Worm (Caenorhabditis elegans): ENCODE results near the gene sri-18.

sri-18 gene

DNA sequence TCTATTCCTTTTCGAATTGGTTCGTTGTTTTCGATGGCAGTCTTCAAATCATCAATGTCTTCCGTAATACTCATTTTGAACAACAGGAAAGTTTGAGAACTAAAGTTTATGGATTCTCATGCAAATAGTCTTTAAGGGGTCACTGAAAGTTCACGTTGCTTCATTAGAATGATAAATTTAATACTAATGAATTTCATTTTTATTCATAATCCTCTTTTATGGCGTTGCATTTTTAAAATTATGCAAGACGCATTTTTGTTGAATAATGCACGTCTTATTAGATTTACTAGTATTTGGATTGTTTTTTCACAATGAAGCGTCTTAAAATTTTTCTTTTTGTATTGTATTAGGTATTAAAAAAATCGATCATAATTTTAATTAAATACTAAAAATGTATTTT is 17.3 kb downstream of the sri-18 start, which contains the start of gene C12D8.9:
Gene C12D8.9, minus strand, starts transcription at position 101 of the 400 bp plus-strand sequence.
- TF ChIP-seq lin-15B (tag; optimal IDR thresholded peaks at IDR 0.05): no peak
- no peak for TF ChIP-seq ZK546.5 (tag; optimal IDR thresholded peaks at IDR 0.05)
- TF ChIP-seq nhr-25 (tag; optimal IDR thresholded peaks at IDR 0.05): no peak
- TF ChIP-seq fkh-2 (tag; optimal IDR thresholded peaks at IDR 0.05): no peak

DNA sequence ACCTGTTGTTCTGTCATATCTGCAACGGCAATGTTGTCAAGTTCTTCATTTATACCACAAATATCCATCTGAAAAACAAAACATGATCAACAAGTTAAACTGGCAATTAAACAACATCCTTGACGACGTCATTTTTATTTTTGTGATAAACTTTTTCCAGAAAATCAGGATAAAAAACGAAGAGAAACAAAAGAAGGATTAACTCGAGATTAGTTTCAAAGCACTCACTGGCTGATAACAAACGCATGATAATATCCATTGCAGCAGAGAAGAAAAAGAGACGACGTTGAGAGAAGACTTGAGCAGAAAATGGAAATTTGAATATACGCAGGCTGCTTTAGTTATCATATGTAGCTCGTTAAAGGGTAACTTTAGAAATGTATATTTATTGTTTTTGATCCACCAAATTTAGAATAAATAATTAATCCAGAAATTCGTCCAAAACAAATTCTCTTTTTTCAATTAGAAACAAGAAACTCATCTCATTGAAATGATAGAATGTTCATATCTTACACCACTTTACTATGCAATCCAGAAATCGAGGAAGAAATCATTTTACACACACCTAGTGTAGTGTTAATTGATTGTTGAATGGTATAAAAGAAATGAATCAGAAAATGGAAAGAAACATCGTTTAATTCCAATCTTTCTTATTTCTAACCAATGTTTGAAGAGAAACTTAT is 19.1 kb downstream of the sri-18 start, which contains the start of the genes C12D8.21 and col-148:
Gene C12D8.21, minus strand, starts transcription at position 68 of the 683 bp plus-strand sequence.
Gene col-148, plus strand, starts transcription at position 633 of the 683 bp plus-strand sequence.
- TF ChIP-seq nhr-76 (tag; optimal IDR thresholded peaks at IDR 0.05): no peak
- no peak for TF ChIP-seq aly-2 (tag; optimal IDR thresholded peaks at IDR 0.05)
- TF ChIP-seq ZK546.5 (tag; optimal IDR thresholded peaks at IDR 0.05): no peak
- no peak for TF ChIP-seq skn-1 (tag; optimal IDR thresholded peaks at IDR 0.05)
- TF ChIP-seq ceh-28 (tag; optimal IDR thresholded peaks at IDR 0.05): no peak
- no peak for TF ChIP-seq eor-1 (tag; optimal IDR thresholded peaks at IDR 0.05)
- no peak for TF ChIP-seq lsy-12 (tag; optimal IDR thresholded peaks at IDR 0.05)
- no peak for TF ChIP-seq nhr-67 (tag; optimal IDR thresholded peaks at IDR 0.05)
- no peak for TF ChIP-seq unc-62 (GFP tag; optimal IDR thresholded peaks at IDR 0.05)
- no peak for TF ChIP-seq nhr-12 (tag; optimal IDR thresholded peaks at IDR 0.05)
- no peak for TF ChIP-seq nhr-237 (tag; optimal IDR thresholded peaks at IDR 0.05)
- no peak for TF ChIP-seq sea-2 (GFP tag; optimal IDR thresholded peaks at IDR 0.05)
- TF ChIP-seq nhr-77 (tag; optimal IDR thresholded peaks at IDR 0.05): no peak
- TF ChIP-seq R02D3.7 (tag; optimal IDR thresholded peaks at IDR 0.05): no peak
- TF ChIP-seq fkh-2 (tag; optimal IDR thresholded peaks at IDR 0.05): no peak
- no peak for TF ChIP-seq nfya-1 (tag; optimal IDR thresholded peaks at IDR 0.05; ENCODE audit: insufficient read depth)
- TF ChIP-seq pha-4 (tag; optimal IDR thresholded peaks at IDR 0.05): no peak
- no peak for TF ChIP-seq egl-5 (tag; optimal IDR thresholded peaks at IDR 0.05)
- no peak for TF ChIP-seq mdl-1 (tag; optimal IDR thresholded peaks at IDR 0.05)

DNA sequence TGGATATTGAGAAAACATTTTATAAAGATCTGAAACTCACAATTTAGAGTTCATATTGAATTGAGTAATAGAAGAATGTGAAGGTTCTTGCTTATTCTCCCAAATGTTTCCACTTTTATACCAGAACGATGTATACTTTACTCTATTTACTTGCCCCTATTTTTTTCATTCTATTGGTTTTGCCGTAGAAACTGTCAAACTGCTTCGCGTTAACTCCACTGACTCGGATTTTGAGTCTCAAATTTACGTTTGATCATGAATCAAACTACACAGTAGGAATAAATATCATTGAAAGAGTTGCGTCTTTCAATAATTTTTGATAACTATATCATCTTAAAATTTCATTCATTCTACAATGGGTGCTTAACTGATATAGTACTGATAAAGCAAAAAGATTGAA is 20.5 kb downstream of the sri-18 start, which contains the start of gene fipr-8:
Gene fipr-8, minus strand, starts transcription at position 101 of the 400 bp plus-strand sequence.
- TF ChIP-seq pha-4 (tag; optimal IDR thresholded peaks at IDR 0.05) (no peak), hmg-11 (tag; optimal IDR thresholded peaks at IDR 0.05) (no peak), nhr-77 (tag; optimal IDR thresholded peaks at IDR 0.05) (no peak), daf-12 (tag; optimal IDR thresholded peaks at IDR 0.05) (no peak), nhr-43 (tag; optimal IDR thresholded peaks at IDR 0.05; ENCODE audit: poor library complexity, severe bottlenecking) (no peak), lsy-12 (tag; optimal IDR thresholded peaks at IDR 0.05) (no peak), nfya-1 (tag; optimal IDR thresholded peaks at IDR 0.05; ENCODE audit: insufficient read depth) (no peak), ztf-11 (tag; optimal IDR thresholded peaks at IDR 0.05) (no peak)

DNA sequence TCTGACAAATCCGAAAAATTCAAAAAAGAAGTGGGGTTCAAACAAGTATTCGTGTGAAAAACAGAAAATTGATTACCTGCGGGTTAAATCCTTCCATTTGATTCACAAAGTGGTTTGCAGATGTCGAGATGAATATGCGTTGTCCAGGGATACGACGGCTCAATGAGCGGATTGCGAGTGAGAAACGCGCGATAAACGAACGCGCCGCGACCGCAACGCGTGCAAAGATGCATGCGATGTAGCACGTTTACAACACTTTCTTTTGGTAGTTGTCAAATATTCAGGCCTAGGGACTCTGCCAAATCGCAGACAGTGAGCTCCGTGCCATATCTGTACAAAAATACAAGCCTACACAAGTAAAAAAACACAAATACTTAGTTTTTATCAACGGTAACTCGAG is 21.7 kb downstream of the sri-18 start, which contains the start of gene fubl-1:
Gene fubl-1, minus strand, starts transcription at position 202 of the 400 bp plus-strand sequence.
- TF ChIP-seq hmg-11 (tag; optimal IDR thresholded peaks at IDR 0.05): peak; percentile 9
- peak; percentile 73 for TF ChIP-seq lin-15B (tag; optimal IDR thresholded peaks at IDR 0.05)
- TF ChIP-seq elt-2 (tag; optimal IDR thresholded peaks at IDR 0.05): peak; percentile 2
- TF ChIP-seq aly-2 (tag; optimal IDR thresholded peaks at IDR 0.05): no peak
- TF ChIP-seq lin-39 (tag; optimal IDR thresholded peaks at IDR 0.05): peak; percentile 61
- no peak for TF ChIP-seq nhr-237 (tag; optimal IDR thresholded peaks at IDR 0.05)
- TF ChIP-seq nfya-1 (tag; optimal IDR thresholded peaks at IDR 0.05; ENCODE audit: insufficient read depth): peak; percentile 50
- peak; percentile 6 for TF ChIP-seq pha-4 (tag; optimal IDR thresholded peaks at IDR 0.05)
- TF ChIP-seq ama-1 (optimal IDR thresholded peaks at IDR 0.05): peak; percentile 39

DNA sequence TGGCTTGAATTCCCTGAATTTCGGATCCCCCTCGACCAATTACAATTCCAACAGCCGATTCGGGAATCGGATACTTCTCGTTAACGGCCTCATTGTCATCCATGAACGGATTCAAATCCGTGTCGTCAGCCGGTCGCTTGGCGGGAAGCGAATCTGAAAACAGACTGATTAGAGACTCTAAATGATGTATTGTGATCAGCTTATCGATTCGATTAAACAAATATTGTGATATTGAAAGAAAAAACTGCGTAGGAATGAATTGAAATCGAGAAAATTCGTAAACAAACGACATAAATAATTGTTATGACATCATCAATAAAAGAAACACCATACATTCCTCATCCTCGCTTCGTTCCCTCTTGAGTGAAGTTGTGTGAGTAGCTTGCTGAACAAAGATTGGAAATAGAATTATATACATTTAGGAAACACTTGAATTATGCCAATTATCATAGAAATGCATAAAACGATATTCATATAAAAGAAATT is 22.4 kb downstream of the sri-18 start:
- TF ChIP-seq ztf-4 (tag; optimal IDR thresholded peaks at IDR 0.05) (no peak), ama-1 (optimal IDR thresholded peaks at IDR 0.05) (peak; percentile 6)

DNA sequence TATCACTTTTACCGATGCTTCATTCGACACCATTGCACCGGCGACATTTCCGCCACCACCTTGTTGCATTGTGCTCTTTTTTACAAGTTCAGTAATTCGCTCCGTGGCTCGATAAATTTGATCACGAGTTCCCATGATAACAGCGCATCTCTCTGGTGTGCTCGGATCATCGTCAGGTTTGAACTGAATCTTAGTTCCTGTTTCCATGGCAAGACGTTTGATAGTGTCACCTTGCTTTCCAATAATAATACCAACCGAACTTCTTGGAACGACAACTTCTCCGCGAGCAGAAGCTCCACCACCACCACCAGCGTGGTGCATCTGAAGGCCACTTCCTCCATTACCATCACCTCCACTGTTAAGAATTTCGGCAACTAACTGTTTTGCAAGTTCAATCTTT is 23.2 kb downstream of the sri-18 start:
- TF ChIP-seq nhr-12 (tag; optimal IDR thresholded peaks at IDR 0.05) (no peak), nhr-76 (tag; optimal IDR thresholded peaks at IDR 0.05) (no peak), nhr-43 (tag; optimal IDR thresholded peaks at IDR 0.05; ENCODE audit: poor library complexity, severe bottlenecking) (no peak), pha-4 (tag; optimal IDR thresholded peaks at IDR 0.05) (no peak), hmg-11 (tag; optimal IDR thresholded peaks at IDR 0.05) (no peak), ceh-9 (tag; optimal IDR thresholded peaks at IDR 0.05) (no peak), egl-27 (tag; optimal IDR thresholded peaks at IDR 0.05) (no peak), jun-1 (tag; optimal IDR thresholded peaks at IDR 0.05) (no peak), egl-5 (tag; optimal IDR thresholded peaks at IDR 0.05) (no peak), ceh-82 (tag; optimal IDR thresholded peaks at IDR 0.05) (no peak), ZK546.5 (tag; optimal IDR thresholded peaks at IDR 0.05) (no peak), ztf-11 (tag; optimal IDR thresholded peaks at IDR 0.05) (no peak), eor-1 (tag; optimal IDR thresholded peaks at IDR 0.05) (no peak), unc-39 (tag; optimal IDR thresholded peaks at IDR 0.05) (no peak)

All from whole organism, L3 larva.